Worm (Caenorhabditis elegans) whole organism, L1 larva: ENCODE measurements around the gene ztf-18.

Experiments
- ces-1 ChIP-seq: fragments of 150-350 bp; optimal IDR thresholded peaks from 2 replicates; lab custom pipeline; 2014; ENCODE audit warnings: missing biosample characterization, missing genetic modification reagents, missing genetic modification characterization
- egl-27 ChIP-seq, 2 experiments: fragments of 150-350 bp in 1 of 2; sonication (generic microtip); optimal IDR thresholded peaks; 3 replicates each; lab custom pipeline; 2017 to 2018; ENCODE audit warnings: missing biosample characterization in 2 of 2, missing genetic modification characterization in 2 of 2, missing genetic modification reagents in 2 of 2
- mef-2 ChIP-seq: fragments of 150-350 bp; optimal IDR thresholded peaks from 2 replicates; lab custom pipeline; 2014; ENCODE audit warnings: missing biosample characterization, missing genetic modification characterization
- mep-1 ChIP-seq: fragments of 150-350 bp; optimal IDR thresholded peaks from 2 replicates; lab custom pipeline; 2014; ENCODE audit warnings: missing biosample characterization, missing genetic modification characterization
- nhr-237 ChIP-seq: fragments of 150-350 bp; optimal IDR thresholded peaks from 2 replicates; lab custom pipeline; 2014; ENCODE audit warnings: missing biosample characterization, missing genetic modification characterization
- snpc-4 ChIP-seq: fragments of 150-350 bp; optimal IDR thresholded peaks from 2 replicates; lab custom pipeline; 2014; ENCODE audit warnings: missing biosample characterization, missing genetic modification characterization
- unc-86 ChIP-seq: sonication (generic microtip); optimal IDR thresholded peaks from 2 replicates; lab custom pipeline; 2016; ENCODE audit warnings: missing genetic modification characterization, missing compliant biosample characterization

ce11 chrIII:887874-888299, 7.6 kb downstream of the ztf-18 start:
- no peak for TF ChIP-seq egl-27 (tag; optimal IDR thresholded peaks at IDR 0.05; lab: Kevin White, UChicago)
- TF ChIP-seq nhr-237 (tag; lab: Kevin White, UChicago) = no peak
- no peak for TF ChIP-seq snpc-4 (tag; lab: Kevin White, UChicago)
- no peak for TF ChIP-seq ces-1 (GFP tag; lab: Kevin White, UChicago)
- TF ChIP-seq unc-86 (tag; lab: Kevin White, UChicago) = peak; percentile 87
- TF ChIP-seq mef-2 (tag; lab: Kevin White, UChicago) = no peak
- TF ChIP-seq mep-1 (tag; lab: Kevin White, UChicago) = peak; percentile 59
